Worm (Caenorhabditis elegans): ENCODE measurements around the gene math-24.

The math-24 gene

ce11 chrII:1899934-1900333, at the start of gene math-24:
Gene math-24, plus strand, starts transcription at chrII:1900234.
- TF ChIP-seq snpc-4 (tag; optimal IDR thresholded peaks at IDR 0.05), result no peak
- TF ChIP-seq jun-1 (tag; optimal IDR thresholded peaks at IDR 0.05), result no peak
- no peak for TF ChIP-seq attf-4 (tag; optimal IDR thresholded peaks at IDR 0.05)
- no peak for TF ChIP-seq lir-3 (tag; optimal IDR thresholded peaks at IDR 0.05)
- TF ChIP-seq dve-1 (tag; optimal IDR thresholded peaks at IDR 0.05; ENCODE audit: insufficient read depth), result no peak
- no peak for TF ChIP-seq hlh-11 (tag; optimal IDR thresholded peaks at IDR 0.05)
- no peak for TF ChIP-seq ctbp-1 (GFP tag; IDR thresholded peaks at IDR 0.05)

ce11 chrII:1850299-1850698, 49.7 kb upstream of the math-24 start, which contains the start of gene fbxb-96:
Gene fbxb-96, minus strand, starts transcription at chrII:1850399.
- no peak for TF ChIP-seq hif-1 (tag; optimal IDR thresholded peaks at IDR 0.05)
- TF ChIP-seq ceh-62 (tag; optimal IDR thresholded peaks at IDR 0.05), result no peak

- TF ChIP-seq hlh-11 (tag; optimal IDR thresholded peaks at IDR 0.05), result peak; percentile 6
- no peak for TF ChIP-seq ama-1 (optimal IDR thresholded peaks at IDR 0.05)
- TF ChIP-seq Y5F2A.4 (GFP tag; optimal IDR thresholded peaks at IDR 0.05), result no peak
Measured at ce11 chrII:1850840-1851294, 49.2 kb upstream of the math-24 start, which contains the start of gene C52E2.3. Gene C52E2.3, plus strand, starts transcription at chrII:1851244.

- TF ChIP-seq lin-1 (GFP tag; IDR thresholded peaks at IDR 0.05), result peak; percentile 97
- peak; percentile 38 for TF ChIP-seq aha-1 (tag)
- TF ChIP-seq fkh-10 (GFP tag; optimal IDR thresholded peaks at IDR 0.05), result no peak
- TF ChIP-seq zag-1 (tag; optimal IDR thresholded peaks at IDR 0.05), result no peak
- TF ChIP-seq dmd-6 (GFP tag; IDR thresholded peaks at IDR 0.05), result peak; percentile 99
- peak; percentile 97 for TF ChIP-seq tra-1 (GFP tag; IDR thresholded peaks at IDR 0.05)
- no peak for TF ChIP-seq Y48G9A.11 (GFP tag; IDR thresholded peaks at IDR 0.05)
- no peak for TF ChIP-seq nhr-11 (tag; optimal IDR thresholded peaks at IDR 0.05)
- peak; percentile 90 for TF ChIP-seq php-3 (GFP tag; IDR thresholded peaks at IDR 0.05)
- no peak for TF ChIP-seq Y105C5A.15 (GFP tag; IDR thresholded peaks at IDR 0.05)
- TF ChIP-seq mxl-3 (GFP tag; optimal IDR thresholded peaks at IDR 0.05), result peak; percentile 47
- no peak for TF ChIP-seq daf-12 (tag; optimal IDR thresholded peaks at IDR 0.05)
- no peak for TF ChIP-seq dpl-1 (GFP tag; optimal IDR thresholded peaks at IDR 0.05)
- no peak for TF ChIP-seq spr-3 (GFP tag; optimal IDR thresholded peaks at IDR 0.05)
- no peak for TF ChIP-seq hmg-1.1 (GFP tag; IDR thresholded peaks at IDR 0.05)
- TF ChIP-seq nhr-28 (tag; optimal IDR thresholded peaks at IDR 0.05), result peak; percentile 96
- peak; percentile 34 for TF ChIP-seq jun-1 (tag; optimal IDR thresholded peaks at IDR 0.05)
- peak; percentile 92 for TF ChIP-seq hlh-11 (tag; optimal IDR thresholded peaks at IDR 0.05)
- TF ChIP-seq hif-1 (tag; optimal IDR thresholded peaks at IDR 0.05), result no peak
- TF ChIP-seq mep-1 (tag; optimal IDR thresholded peaks at IDR 0.05), result no peak
- no peak for TF ChIP-seq egl-43 (GFP tag; IDR thresholded peaks at IDR 0.05)
- no peak for TF ChIP-seq daf-8 (GFP tag; IDR thresholded peaks at IDR 0.05)
- TF ChIP-seq daf-16 (GFP tag; optimal IDR thresholded peaks at IDR 0.05), result no peak
- TF ChIP-seq daf-16 (tag; optimal IDR thresholded peaks at IDR 0.05), result peak; percentile 85
- no peak for TF ChIP-seq tag-97 (GFP tag; IDR thresholded peaks at IDR 0.05)
- TF ChIP-seq nhr-6 (tag; optimal IDR thresholded peaks at IDR 0.05), result peak; percentile 57
- TF ChIP-seq pqm-1 (tag; optimal IDR thresholded peaks at IDR 0.05), result peak; percentile 99
- no peak for TF ChIP-seq ztf-7 (tag; optimal IDR thresholded peaks at IDR 0.05)
- no peak for TF ChIP-seq F37D6.2 (tag; optimal IDR thresholded peaks at IDR 0.05)
- TF ChIP-seq duxl-1 (tag; optimal IDR thresholded peaks at IDR 0.05; ENCODE audit: poor library complexity), result peak; percentile 87
- TF ChIP-seq lsy-2 (tag; optimal IDR thresholded peaks at IDR 0.05), result no peak
- no peak for TF ChIP-seq nhr-25 (tag; optimal IDR thresholded peaks at IDR 0.05; ENCODE audit: borderline replicate concordance, insufficient read depth)
- TF ChIP-seq lin-39 (tag; optimal IDR thresholded peaks at IDR 0.05), result no peak
- TF ChIP-seq hlh-30 (tag; optimal IDR thresholded peaks at IDR 0.05; ENCODE audit: insufficient read depth), result peak; percentile 2
- peak in 1 of 2 experiments; percentile 43 for TF ChIP-seq mdl-1 (tag; optimal IDR thresholded peaks at IDR 0.05)
- peak; percentile 94 for TF ChIP-seq nhr-77 (tag; optimal IDR thresholded peaks at IDR 0.05)
- no peak for TF ChIP-seq cey-2 (tag; optimal IDR thresholded peaks at IDR 0.05; ENCODE audit: borderline replicate concordance, insufficient read depth)
- TF ChIP-seq nhr-42 (GFP tag; IDR thresholded peaks at IDR 0.05), result peak; percentile 52; the same call in 1 of the 2 replicates
Measured at ce11 chrII:1851716-1852115, 48.3 kb upstream of the math-24 start.

Data from whole organism, L4 larva.